Fruit fly (Drosophila melanogaster): Measurements from ENCODE around the gene PolE1.
A peak's percentile ranks its signal among the peaks of the same experiment; 100 is the strongest.

Gene PolE1

dm6 chr3R:23392235-23392634 lies 44.3 kb downstream of the PolE1 start:
- no peak for TF ChIP-seq CG17186 (GFP tag; optimal IDR thresholded peaks at IDR 0.05)
- TF ChIP-seq Drgx (GFP tag; IDR thresholded peaks at IDR 0.05), result 0 out of 2 replicates have a peak, but pooled peaks have one; percentile 16
- TF ChIP-seq E2f1 (GFP tag; IDR thresholded peaks at IDR 0.05), result no peak
- no peak for TF ChIP-seq Max (GFP tag; optimal IDR thresholded peaks at IDR 0.05)
- peak in 1 of 2 experiments; percentile 25 for TF ChIP-seq bsh (GFP tag; optimal IDR thresholded peaks at IDR 0.05)

DNA sequence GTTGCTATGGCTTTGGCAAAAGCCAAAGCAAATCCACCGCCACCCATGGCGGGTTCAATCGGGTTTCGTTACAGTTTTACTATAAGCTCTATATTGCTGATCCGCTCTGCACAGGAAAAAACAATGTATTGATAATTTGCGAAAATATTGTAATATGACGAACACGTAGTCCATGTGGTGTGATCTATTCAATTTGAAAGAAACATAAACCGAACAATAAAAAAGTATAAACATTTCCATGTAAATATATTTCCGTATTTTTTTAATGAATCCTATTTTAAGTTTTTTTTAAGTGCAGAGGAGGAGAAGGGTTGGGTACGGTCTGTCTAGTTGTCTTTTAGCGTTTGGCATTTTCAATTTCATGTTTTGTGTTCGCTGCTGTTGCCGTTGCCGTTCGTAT lies 45.6 kb downstream of the PolE1 start:
- no peak for TF ChIP-seq kah (GFP tag; optimal IDR thresholded peaks at IDR 0.05)
- no peak for TF ChIP-seq CG12299 (tag; optimal IDR thresholded peaks at IDR 0.05)
- TF ChIP-seq Drgx (GFP tag; IDR thresholded peaks at IDR 0.05), result peak; percentile 16; the same call in 1 of the 2 replicates
- TF ChIP-seq ci (GFP tag; IDR thresholded peaks at IDR 0.05), result no peak
- peak; percentile 19 for TF ChIP-seq sens (GFP tag)

DNA sequence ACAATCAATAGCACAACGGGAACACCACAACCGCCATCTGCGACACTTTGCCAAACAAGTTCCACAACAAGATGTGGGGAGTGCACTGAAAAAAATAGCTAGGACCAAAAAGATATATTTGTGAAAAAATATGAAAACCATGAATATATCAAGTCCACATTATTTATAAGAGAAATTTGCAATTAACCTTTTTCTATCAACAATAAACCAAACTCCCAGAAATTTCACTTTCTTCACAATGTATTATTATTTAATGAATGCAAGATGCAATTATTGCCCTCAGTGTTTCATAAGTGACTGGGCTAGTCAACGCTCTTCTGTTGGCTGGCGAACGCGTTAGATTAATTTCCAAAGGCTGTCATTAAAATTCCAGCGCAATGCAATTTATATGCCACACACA lies 47.8 kb downstream of the PolE1 start:
- TF ChIP-seq CG16815 (GFP tag; optimal IDR thresholded peaks at IDR 0.05) (no peak), sens (GFP tag) (peak; percentile 76), dmrt99B (tag; optimal IDR thresholded peaks at IDR 0.05) (peak; percentile 21), Sox102F (GFP tag; optimal IDR thresholded peaks at IDR 0.05) (peak; percentile 53), Ets65A (GFP tag) (peak; percentile 26), Drgx (GFP tag; IDR thresholded peaks at IDR 0.05) (peak; percentile 77), Hr51 (GFP tag; optimal IDR thresholded peaks at IDR 0.05) (peak in 1 of 2 experiments; percentile 26), gem (tag; optimal IDR thresholded peaks at IDR 0.05) (peak; percentile 29), CG1603 (tag; optimal IDR thresholded peaks at IDR 0.05) (no peak), CG11504 (tag; optimal IDR thresholded peaks at IDR 0.05) (peak; percentile 28), exex (tag; optimal IDR thresholded peaks at IDR 0.05) (no peak), phol (tag; optimal IDR thresholded peaks at IDR 0.05) (peak; percentile 20), Abd-B (GFP tag; optimal IDR thresholded peaks at IDR 0.05) (no peak), CG14050 (GFP tag; IDR thresholded peaks at IDR 0.05) (no peak), hb (GFP tag; IDR thresholded peaks at IDR 0.05; ENCODE audit: partially characterized antibody) (no peak), Blimp-1 (GFP tag; optimal IDR thresholded peaks at IDR 0.05) (no peak), Vsx1 (GFP tag; optimal IDR thresholded peaks at IDR 0.05) (no peak), cato (GFP tag; optimal IDR thresholded peaks at IDR 0.05; ENCODE audit: borderline replicate concordance) (peak; percentile 3), sc (optimal IDR thresholded peaks at IDR 0.05) (no peak), sc (GFP tag; optimal IDR thresholded peaks at IDR 0.05) (no peak), CG11093 (GFP tag; IDR thresholded peaks at IDR 0.05) (no peak), eve (GFP tag; optimal IDR thresholded peaks at IDR 0.05) (peak in 1 of 2 experiments; percentile 1), da (GFP tag; optimal IDR thresholded peaks at IDR 0.05) (no peak), usp (GFP tag; optimal IDR thresholded peaks at IDR 0.05) (no peak)

DNA sequence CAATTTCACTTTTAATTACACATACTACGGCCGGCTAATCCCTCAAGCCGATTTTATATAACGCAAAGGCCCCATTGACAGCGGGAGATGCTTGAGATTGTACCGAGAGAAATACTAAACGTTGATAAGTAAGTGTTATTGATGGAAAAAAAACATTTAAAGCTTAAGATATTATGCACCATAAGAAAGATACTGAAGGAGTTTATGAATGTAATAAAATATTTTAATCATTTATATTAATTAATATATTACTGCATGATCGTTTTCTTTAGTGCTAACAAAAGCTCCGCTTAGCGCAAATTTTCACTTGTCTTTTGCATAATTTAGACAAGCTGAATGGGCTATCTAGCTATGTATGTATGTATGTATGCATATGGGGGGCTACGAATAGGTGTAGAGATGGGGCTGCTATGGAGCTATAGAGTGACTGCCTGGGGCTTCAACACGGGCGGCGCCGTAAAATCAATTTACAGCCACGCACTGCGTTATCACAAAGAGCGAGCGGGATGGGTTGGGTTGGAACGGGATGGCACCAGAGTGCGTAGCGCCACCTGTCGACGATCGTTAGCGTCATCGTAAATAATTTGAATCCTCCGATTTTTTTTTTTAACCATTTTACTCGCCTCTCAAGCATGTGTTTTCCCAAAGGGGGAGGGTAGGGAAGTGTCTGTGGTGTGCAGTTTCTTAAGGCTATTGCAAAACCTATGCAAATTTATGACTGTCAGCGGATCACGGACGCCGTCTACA lies 48.8 kb downstream of the PolE1 start:
- TF ChIP-seq CG15073 (GFP tag; optimal IDR thresholded peaks at IDR 0.05) (no peak), exex (tag; optimal IDR thresholded peaks at IDR 0.05) (no peak), CG32767 (GFP tag; IDR thresholded peaks at IDR 0.05) (peak; percentile 42; the same call in 1 of the 2 replicates), fd96Cb (tag; optimal IDR thresholded peaks at IDR 0.05) (no peak), mld (GFP tag; IDR thresholded peaks at IDR 0.05; ENCODE audit: partially characterized antibody) (no peak), CG10565 (GFP tag; optimal IDR thresholded peaks at IDR 0.05) (no peak), CG10274 (GFP tag; optimal IDR thresholded peaks at IDR 0.05) (no peak), jigr1 (GFP tag; IDR thresholded peaks at IDR 0.05) (no peak), Ravus (GFP tag; IDR thresholded peaks at IDR 0.05) (no peak), CG15011 (GFP tag; optimal IDR thresholded peaks at IDR 0.05) (no peak), zen2 (GFP tag; IDR thresholded peaks at IDR 0.05; ENCODE audit: partially characterized antibody) (no peak), CG11456 (GFP tag; IDR thresholded peaks at IDR 0.05) (no peak), Ets97D (GFP tag; optimal IDR thresholded peaks at IDR 0.05) (no peak), CG17912 (GFP tag; optimal IDR thresholded peaks at IDR 0.05) (no peak), CG17361 (GFP tag; IDR thresholded peaks at IDR 0.05) (no peak), CG11093 (GFP tag; IDR thresholded peaks at IDR 0.05) (no peak), dm (GFP tag; optimal IDR thresholded peaks at IDR 0.05) (no peak)
